Worm (Caenorhabditis elegans) whole organism, midembryonic: ENCODE data around the gene ZK1236.1.

ENCODE experiments used
- T22C8.4 ChIP-seq: fragments of 200-800 bp; sonication (Bioruptor generic); IDR thresholded peaks from 2 replicates; pipeline ENCODE4 v1.3.6; 2022; ENCODE audit warnings: missing genetic modification characterization, missing compliant biosample characterization
- klf-2 ChIP-seq: fragments of 200-800 bp; sonication (Bioruptor generic); conservative IDR thresholded peaks from 2 replicates; pipeline ENCODE4 v1.3.6; 2022; ENCODE audit warnings: missing genetic modification reagents, missing genetic modification characterization, missing compliant biosample characterization
- ztf-23 ChIP-seq: fragments of 200-800 bp; sonication (Bioruptor generic); IDR thresholded peaks from 2 replicates; pipeline ENCODE4 v1.3.6; 2022; ENCODE audit warnings: missing genetic modification reagents, missing genetic modification characterization, missing compliant biosample characterization

ce11 chrIII:8417968-8418267 is 11.2 kb upstream of the ZK1236.1 start, which contains the start of gene sor-1:
- no peak for TF ChIP-seq ztf-23
- peak; percentile 62; the same call in 1 of the 2 replicates for TF ChIP-seq T22C8.4
- TF ChIP-seq klf-2 (GFP tag; lab: Robert Waterston, UW) = no peak
